Worm (Caenorhabditis elegans): Measurements from ENCODE around the gene ZK673.5.

- TF ChIP-seq bed-1 (GFP tag; IDR thresholded peaks at IDR 0.05) (no peak), ceh-79 (tag; optimal IDR thresholded peaks at IDR 0.05) (no peak), ama-1 (optimal IDR thresholded peaks at IDR 0.05) (no peak), ama-1 (GFP tag; optimal IDR thresholded peaks at IDR 0.05) (no peak), efl-1 (GFP tag; optimal IDR thresholded peaks at IDR 0.05) (no peak)
Observed at ce11 chrII:10490329-10490728, 29.0 kb downstream of the ZK673.5 start, which contains the start of gene clec-61.

Measured in whole organism, young adult.